Worm (Caenorhabditis elegans) whole organism, L4 larva: Measurements from ENCODE around the gene frk-1.
"Not testable (repeated sequence)": the region's sequence is repeated elsewhere in the genome, so short reads cannot be mapped to it uniquely, and the experiment has no call there.

ENCODE experiments used
- egl-27 ChIP-seq: sonication (generic microtip); optimal IDR thresholded peaks from 3 replicates; lab custom pipeline; 2017; ENCODE audit warnings: missing biosample characterization, missing genetic modification reagents, missing genetic modification characterization
- lsy-2 ChIP-seq, 2 experiments: fragments of 150-350 bp in 1 of 2; sonication (generic microtip) in 1 of 2; optimal IDR thresholded peaks; 2 replicates each; lab custom pipeline; 2014 to 2017; ENCODE audit warnings: missing biosample characterization in 2 of 2, missing genetic modification characterization in 2 of 2
- mep-1 ChIP-seq: fragments of 150-350 bp; sonication (generic microtip); optimal IDR thresholded peaks from 3 replicates; lab custom pipeline; 2014; ENCODE audit warnings: missing biosample characterization, missing genetic modification characterization
- nhr-237 ChIP-seq: sonication (generic microtip); optimal IDR thresholded peaks from 2 replicates; lab custom pipeline; 2017; ENCODE audit warnings: missing biosample characterization, missing genetic modification characterization
- nhr-77 ChIP-seq: fragments of 150-350 bp; optimal IDR thresholded peaks from 2 replicates; lab custom pipeline; 2014; ENCODE audit warnings: missing biosample characterization, missing genetic modification characterization
- pqm-1 ChIP-seq: sonication (generic microtip); optimal IDR thresholded peaks from 2 replicates; lab custom pipeline; 2017; ENCODE audit warnings: missing biosample characterization, missing genetic modification characterization
- ztf-11 ChIP-seq: fragments of 150-350 bp; optimal IDR thresholded peaks from 2 replicates; lab custom pipeline; 2014; ENCODE audit warnings: missing biosample characterization, missing genetic modification characterization
- ztf-7 ChIP-seq: fragments of 150-350 bp; optimal IDR thresholded peaks from 2 replicates; lab custom pipeline; 2014; ENCODE audit warnings: missing biosample characterization, missing genetic modification characterization

- not testable (repeated sequence) for TF ChIP-seq ztf-11 (tag; lab: Kevin White, UChicago); egl-27 (tag; lab: Kevin White, UChicago); nhr-77; nhr-237 (tag; lab: Kevin White, UChicago); ztf-7 (tag; lab: Kevin White, UChicago); mep-1 (tag; lab: Kevin White, UChicago); lsy-2 (tag; optimal IDR thresholded peaks at IDR 0.05; lab: Kevin White, UChicago); pqm-1
Observed at ce11 chrIV:10028779-10029178, 14.2 kb upstream of the frk-1 start, which contains the start of the genes F44D12.16 and msd-2.
